Worm (Caenorhabditis elegans) whole organism, young adult: Measurements from ENCODE around the gene ZK686.2.

Experiments
- B0336.3 ChIP-seq: fragments of 200-800 bp; sonication (Bioruptor generic); IDR thresholded peaks from 2 replicates; pipeline ENCODE4 v1.3.6; 2022; ENCODE audit warnings: missing genetic modification characterization, missing compliant biosample characterization
- T26A5.8 ChIP-seq: sonication (generic microtip); optimal IDR thresholded peaks from 2 replicates; lab custom pipeline; 2016; ENCODE audit warnings: missing genetic modification characterization, missing compliant biosample characterization
- Y56A3A.18 ChIP-seq: fragments of 200-800 bp; sonication (Bioruptor generic); IDR thresholded peaks from 2 replicates; pipeline ENCODE4 v1.3.6; 2022; ENCODE audit warnings: missing genetic modification reagents, missing genetic modification characterization, missing compliant biosample characterization
- Y79H2A.3 ChIP-seq: fragments of 200-800 bp; sonication (Bioruptor generic); conservative IDR thresholded peaks from 2 replicates; pipeline ENCODE4 v1.3.6; 2022; ENCODE audit warnings: missing genetic modification reagents, missing genetic modification characterization, missing compliant biosample characterization
- ceh-27 ChIP-seq: fragments of 200-800 bp; sonication (Bioruptor generic); optimal IDR thresholded peaks from 2 replicates; lab custom pipeline; 2018; ENCODE audit warnings: mild to moderate bottlenecking, missing genetic modification characterization, moderate library complexity, missing compliant biosample characterization
- dpl-1 ChIP-seq: fragments of 150-350 bp; optimal IDR thresholded peaks from 2 replicates; lab custom pipeline; 2014; ENCODE audit warnings: missing biosample characterization, missing genetic modification reagents, missing genetic modification characterization
- hmg-20 ChIP-seq: fragments of 200-800 bp; sonication (Bioruptor generic); IDR thresholded peaks from 2 replicates; pipeline ENCODE4 v1.3.6; 2022; ENCODE audit warnings: missing genetic modification reagents, missing genetic modification characterization, missing compliant biosample characterization
- let-526 ChIP-seq: fragments of 200-800 bp; sonication (Bioruptor generic); IDR thresholded peaks from 2 replicates; pipeline ENCODE4 v1.3.6; 2022; ENCODE audit warnings: missing genetic modification reagents, missing genetic modification characterization, missing compliant biosample characterization
- let-607 ChIP-seq, 2 experiments: fragments of 200-800 bp in 1 of 2; sonication (Bioruptor generic) in 1 of 2; sonication (generic microtip) in 1 of 2; optimal IDR thresholded peaks; 2 replicates each; lab custom pipeline; 2016 to 2018; ENCODE audit warnings: mild to moderate bottlenecking in 2 of 2, missing compliant biosample characterization in 2 of 2, missing genetic modification characterization in 2 of 2, moderate library complexity in 2 of 2, missing genotype in 1 of 2
- lin-35 ChIP-seq, 3 experiments: fragments of 150-350 bp in 2 of 3; sonication (generic microtip) in 1 of 3; optimal IDR thresholded peaks; 2 replicates each; lab custom pipeline; 2014 to 2018; ENCODE audit warnings: missing biosample characterization in 3 of 3, missing genetic modification characterization in 3 of 3, missing genetic modification reagents in 3 of 3
- pha-4 ChIP-seq: fragments of 150-350 bp; sonication (generic microtip); optimal IDR thresholded peaks from 2 replicates; lab custom pipeline; 2014; ENCODE audit warnings: missing biosample characterization, missing genetic modification reagents, missing genetic modification characterization
- snpc-1.1 ChIP-seq: sonication (generic microtip); optimal IDR thresholded peaks from 2 replicates; lab custom pipeline; 2017; ENCODE audit warnings: missing genetic modification characterization, mild to moderate bottlenecking, missing compliant biosample characterization, antibody characterized with exemption, moderate library complexity, missing genotype, missing genetic modification reagents; ENCODE audit not compliant: insufficient read depth
- unc-130 ChIP-seq: sonication (generic microtip); optimal IDR thresholded peaks from 2 replicates; lab custom pipeline; 2016; ENCODE audit warnings: missing genetic modification reagents, missing genetic modification characterization, missing compliant biosample characterization
- unc-62 ChIP-seq: fragments of 150-350 bp; optimal IDR thresholded peaks from 2 replicates; lab custom pipeline; 2014; ENCODE audit warnings: missing biosample characterization, missing genetic modification reagents, missing genetic modification characterization

DNA sequence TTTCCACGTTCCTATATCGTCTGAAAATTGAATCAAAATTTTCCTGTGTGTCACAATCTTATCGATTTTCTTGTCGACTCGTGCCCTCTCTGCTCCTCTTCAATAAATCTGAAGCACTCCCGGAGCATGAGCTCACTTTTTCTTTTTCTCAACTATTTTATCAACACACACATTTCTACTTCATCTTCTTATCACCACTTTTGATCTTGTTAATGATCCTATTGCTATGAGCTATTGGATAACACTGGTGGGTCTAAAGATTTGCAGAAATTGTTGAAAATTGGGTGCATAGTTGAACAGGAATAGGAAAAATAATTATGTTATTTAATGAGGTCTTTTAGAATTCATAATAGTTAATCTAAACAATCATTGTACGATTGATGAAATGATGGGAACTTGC lies 39.4 kb upstream of the ZK686.2 start:
- no peak for TF ChIP-seq Y79H2A.3 (GFP tag; lab: Robert Waterston, UW)
- no peak for TF ChIP-seq lin-35 (GFP tag; optimal IDR thresholded peaks at IDR 0.05; lab: Kevin White, UChicago)
- TF ChIP-seq unc-130 = no peak
- no peak for TF ChIP-seq ceh-27
- TF ChIP-seq let-526 = no peak
- no peak for TF ChIP-seq B0336.3 (GFP tag; lab: Robert Waterston, UW)
- no peak for TF ChIP-seq hmg-20
- no peak for TF ChIP-seq pha-4 (tag; lab: Kevin White, UChicago)
- TF ChIP-seq unc-62 (GFP tag; lab: Kevin White, UChicago) = no peak
- TF ChIP-seq snpc-1.1 (tag; lab: Kevin White, UChicago) = no peak
- TF ChIP-seq let-607 (tag; optimal IDR thresholded peaks at IDR 0.05; lab: Kevin White, UChicago) = no peak
- no peak for TF ChIP-seq dpl-1 (GFP tag; lab: Kevin White, UChicago)
- TF ChIP-seq Y56A3A.18 (GFP tag; lab: Robert Waterston, UW) = no peak
- TF ChIP-seq T26A5.8 (tag; lab: Kevin White, UChicago) = no peak
